Fruit fly (Drosophila melanogaster) whole organism, embryonic: ENCODE data around the gene Tengl1.
A peak's percentile ranks its signal among the peaks of the same experiment; 100 is the strongest.

Experiments
- B-H1 ChIP-seq: fragments of 200-800 bp; sonication (Bioruptor generic); IDR thresholded peaks from 3 replicates; pipeline ENCODE4 v1.3.6; 2022; ENCODE audit warnings: missing biosample characterization, missing genetic modification characterization
- Bteb2 ChIP-seq: fragments of 200-800 bp; sonication (Bioruptor generic); optimal IDR thresholded peaks from 2 replicates; lab custom pipeline; 2016; ENCODE audit warnings: missing biosample characterization, missing genetic modification characterization
- C15 ChIP-seq: fragments of 200-800 bp; sonication (Bioruptor generic); IDR thresholded peaks from 3 replicates; pipeline ENCODE4 v1.3.6; 2022; ENCODE audit warnings: missing biosample characterization, missing genetic modification characterization
- CG10321 ChIP-seq: fragments of 200-800 bp; sonication (Bioruptor generic); IDR thresholded peaks from 2 replicates; pipeline ENCODE4 v1.3.6; 2022; ENCODE audit warnings: missing biosample characterization, missing genetic modification characterization
- CG10565 ChIP-seq: fragments of 200-800 bp; sonication (Bioruptor generic); optimal IDR thresholded peaks from 3 replicates; lab custom pipeline; 2016; ENCODE audit warnings: missing biosample characterization, mild to moderate bottlenecking, missing genetic modification characterization
- CG10654 ChIP-seq: fragments of 200-800 bp; sonication (Bioruptor generic); optimal IDR thresholded peaks from 2 replicates; lab custom pipeline; 2016; ENCODE audit warnings: missing biosample characterization, missing genetic modification characterization
- CG10979 ChIP-seq: fragments of 200-800 bp; sonication (Bioruptor generic); optimal IDR thresholded peaks from 2 replicates; lab custom pipeline; 2018; ENCODE audit warnings: missing biosample characterization, mild to moderate bottlenecking, missing genetic modification characterization, moderate library complexity
- CG11247 ChIP-seq: fragments of 200-800 bp; sonication (Bioruptor generic); IDR thresholded peaks from 2 replicates; pipeline ENCODE4 v1.3.6; 2022; ENCODE audit warnings: missing biosample characterization, missing genetic modification characterization
- CG11504 ChIP-seq: fragments of 200-800 bp; sonication (Bioruptor generic); optimal IDR thresholded peaks from 3 replicates; lab custom pipeline; 2019; ENCODE audit warnings: missing biosample characterization, mild to moderate bottlenecking, missing genetic modification characterization, moderate library complexity
- CG12155 ChIP-seq: fragments of 200-800 bp; sonication (Bioruptor generic); optimal IDR thresholded peaks from 3 replicates; lab custom pipeline; 2016; ENCODE audit warnings: missing biosample characterization, missing genetic modification characterization
- CG12769 ChIP-seq: fragments of 200-800 bp; sonication (Bioruptor generic); optimal IDR thresholded peaks from 2 replicates; lab custom pipeline; 2019; ENCODE audit warnings: missing biosample characterization, mild to moderate bottlenecking, missing genetic modification characterization, moderate library complexity
- CG13624 ChIP-seq: fragments of 200-800 bp; sonication (Bioruptor generic); optimal IDR thresholded peaks from 2 replicates; lab custom pipeline; 2016; ENCODE audit warnings: missing biosample characterization, missing genetic modification characterization
- CG1647 ChIP-seq: fragments of 200-800 bp; sonication (Bioruptor generic); optimal IDR thresholded peaks from 3 replicates; lab custom pipeline; 2016; ENCODE audit warnings: missing biosample characterization, missing genetic modification characterization
- CG16813 ChIP-seq: fragments of 200-800 bp; sonication (Bioruptor generic); IDR thresholded peaks from 3 replicates; pipeline ENCODE4 v1.3.6; 2022; ENCODE audit warnings: missing biosample characterization, missing genetic modification characterization; ENCODE audit not compliant: partially characterized antibody
- CG1792 ChIP-seq: fragments of 200-800 bp; sonication (Bioruptor generic); optimal IDR thresholded peaks from 2 replicates; lab custom pipeline; 2016; ENCODE audit warnings: missing biosample characterization, missing genetic modification characterization
- CG18262 ChIP-seq: fragments of 200-800 bp; optimal IDR thresholded peaks from 3 replicates; lab custom pipeline; 2019; ENCODE audit warnings: missing biosample characterization, mild to moderate bottlenecking, missing genetic modification characterization, moderate library complexity
- CG18619 ChIP-seq: fragments of 200-800 bp; sonication (Bioruptor generic); optimal IDR thresholded peaks from 3 replicates; lab custom pipeline; 2017; ENCODE audit warnings: missing biosample characterization, mild to moderate bottlenecking, missing genetic modification characterization
- CG18764 ChIP-seq: fragments of 200-800 bp; sonication (Bioruptor generic); optimal IDR thresholded peaks from 3 replicates; lab custom pipeline; 2016; ENCODE audit warnings: missing biosample characterization, missing genetic modification characterization
- CG31388 ChIP-seq: fragments of 200-800 bp; sonication (Bioruptor generic); optimal IDR thresholded peaks from 2 replicates; lab custom pipeline; 2016; ENCODE audit warnings: missing biosample characterization, missing genetic modification characterization
- CG3838 ChIP-seq: fragments of 200-800 bp; sonication (Bioruptor generic); optimal IDR thresholded peaks from 3 replicates; lab custom pipeline; 2016; ENCODE audit warnings: missing biosample characterization, missing genetic modification characterization
- CG43689 ChIP-seq: fragments of 200-800 bp; sonication (Bioruptor generic); IDR thresholded peaks from 2 replicates; pipeline ENCODE4 v1.3.6; 2022; ENCODE audit warnings: missing biosample characterization, missing genetic modification characterization
- CG6654 ChIP-seq: fragments of 200-800 bp; sonication (Bioruptor generic); optimal IDR thresholded peaks from 2 replicates; lab custom pipeline; 2017; ENCODE audit warnings: missing biosample characterization, mild to moderate bottlenecking, missing genetic modification characterization
- Deaf1 ChIP-seq: fragments of 200-800 bp; optimal IDR thresholded peaks from 3 replicates; lab custom pipeline; 2019; ENCODE audit warnings: missing biosample characterization, mild to moderate bottlenecking, missing genetic modification characterization, moderate library complexity
- MBD-R2 ChIP-seq: fragments of 200-800 bp; sonication (Bioruptor generic); IDR thresholded peaks from 2 replicates; pipeline ENCODE4 v1.3.6; 2022; ENCODE audit warnings: missing biosample characterization, missing genetic modification characterization
- Ravus ChIP-seq: fragments of 200-800 bp; sonication (Bioruptor generic); IDR thresholded peaks from 2 replicates; pipeline ENCODE4 v1.3.6; 2022; ENCODE audit warnings: missing biosample characterization, missing genetic modification characterization
- Stat92E ChIP-seq, 3 experiments: fragments of >200 bp in 2 of 3; fragments of 200-800 bp in 1 of 3; sonication (Bioruptor generic) in 1 of 3; optimal IDR thresholded peaks; 2 replicates each; lab custom pipeline; 2017 to 2019; ENCODE audit warnings: missing biosample characterization in 3 of 3, missing genetic modification characterization in 3 of 3, mild to moderate bottlenecking in 1 of 3, moderate library complexity in 1 of 3
- Vsx1 ChIP-seq: fragments of 200-800 bp; sonication (Bioruptor generic); optimal IDR thresholded peaks from 2 replicates; lab custom pipeline; 2017; ENCODE audit warnings: missing biosample characterization, mild to moderate bottlenecking, missing genetic modification characterization, missing genetic modification reagents
- Xbp1 ChIP-seq: fragments of 200-800 bp; sonication (Bioruptor generic); optimal IDR thresholded peaks from 3 replicates; lab custom pipeline; 2016; ENCODE audit warnings: missing biosample characterization, mild to moderate bottlenecking, missing genetic modification characterization
- bsh ChIP-seq, 2 experiments: fragments of 200-800 bp; sonication (Bioruptor generic); optimal IDR thresholded peaks; 2 replicates each; lab custom pipeline; 2017 to 2018; ENCODE audit warnings: mild to moderate bottlenecking in 2 of 2, missing biosample characterization in 2 of 2, missing genetic modification characterization in 2 of 2, moderate library complexity in 1 of 2
- cas ChIP-seq: fragments of 200-800 bp; sonication (Bioruptor generic); IDR thresholded peaks from 2 replicates; pipeline ENCODE4 v1.3.6; 2022; ENCODE audit warnings: missing biosample characterization, missing genetic modification characterization
- chn ChIP-seq: fragments of 200-800 bp; sonication (Bioruptor generic); optimal IDR thresholded peaks from 2 replicates; lab custom pipeline; 2016; ENCODE audit warnings: missing biosample characterization, missing genetic modification characterization
- dm ChIP-seq: fragments of 200-800 bp; sonication (Bioruptor generic); optimal IDR thresholded peaks from 3 replicates; lab custom pipeline; 2016; ENCODE audit warnings: missing biosample characterization, missing genetic modification characterization
- dmrt99B ChIP-seq: fragments of 200-800 bp; sonication (Bioruptor generic); optimal IDR thresholded peaks from 2 replicates; lab custom pipeline; 2018; ENCODE audit warnings: missing biosample characterization, mild to moderate bottlenecking, missing genetic modification characterization, moderate library complexity
- emc ChIP-seq: fragments of 200-800 bp; sonication (Bioruptor generic); optimal IDR thresholded peaks from 2 replicates; lab custom pipeline; 2016; ENCODE audit warnings: missing biosample characterization, missing genetic modification characterization
- eyg ChIP-seq: fragments of 200-800 bp; sonication (Bioruptor generic); optimal IDR thresholded peaks from 3 replicates; lab custom pipeline; 2016; ENCODE audit warnings: missing biosample characterization, missing genetic modification characterization
- fd64A ChIP-seq: fragments of 200-800 bp; sonication (Bioruptor generic); optimal IDR thresholded peaks from 3 replicates; lab custom pipeline; 2018; ENCODE audit warnings: missing biosample characterization, mild to moderate bottlenecking, missing genetic modification characterization
- h ChIP-seq: fragments of >200 bp; optimal IDR thresholded peaks from 2 replicates; lab custom pipeline; 2017
- onecut ChIP-seq: fragments of 200-800 bp; sonication (Bioruptor generic); IDR thresholded peaks from 2 replicates; pipeline ENCODE4 v1.3.6; 2022; ENCODE audit warnings: missing biosample characterization, missing genetic modification characterization
- phol ChIP-seq: fragments of 200-800 bp; sonication (Bioruptor generic); optimal IDR thresholded peaks from 3 replicates; lab custom pipeline; 2018; ENCODE audit warnings: missing biosample characterization, mild to moderate bottlenecking, missing genetic modification characterization, moderate library complexity
- pnt ChIP-seq: fragments of 200-800 bp; sonication (Bioruptor generic); optimal IDR thresholded peaks from 3 replicates; lab custom pipeline; 2016; ENCODE audit warnings: missing biosample characterization, missing genetic modification characterization
- pzg ChIP-seq: fragments of 200-800 bp; sonication (Bioruptor generic); optimal IDR thresholded peaks from 3 replicates; lab custom pipeline; 2018; ENCODE audit warnings: missing biosample characterization, mild to moderate bottlenecking, missing genetic modification characterization, moderate library complexity
- schlank ChIP-seq: fragments of 200-800 bp; sonication (Bioruptor generic); optimal IDR thresholded peaks from 2 replicates; lab custom pipeline; 2018; ENCODE audit warnings: missing biosample characterization, mild to moderate bottlenecking, missing genetic modification characterization
- scrt ChIP-seq: fragments of 200-800 bp; sonication (Bioruptor generic); optimal IDR thresholded peaks from 2 replicates; lab custom pipeline; 2018; ENCODE audit warnings: missing biosample characterization, mild to moderate bottlenecking, missing genetic modification characterization, moderate library complexity
- slbo ChIP-seq: fragments of 200-800 bp; sonication (Bioruptor generic); IDR thresholded peaks from 2 replicates; pipeline ENCODE4 v1.3.6; 2022; ENCODE audit warnings: missing biosample characterization, missing genetic modification characterization
- slp2 ChIP-seq: fragments of 200-800 bp; sonication (Bioruptor generic); optimal IDR thresholded peaks from 2 replicates; lab custom pipeline; 2016; ENCODE audit warnings: missing biosample characterization, missing genetic modification characterization
- sna ChIP-seq: fragments of 200-800 bp; sonication (Bioruptor generic); IDR thresholded peaks from 2 replicates; pipeline ENCODE4 v1.3.6; 2022; ENCODE audit warnings: missing biosample characterization, missing genetic modification characterization; ENCODE audit not compliant: partially characterized antibody
- tap ChIP-seq: fragments of 200-800 bp; optimal IDR thresholded peaks from 3 replicates; lab custom pipeline; 2019; ENCODE audit warnings: missing biosample characterization, mild to moderate bottlenecking, missing genetic modification characterization, moderate library complexity
- tio ChIP-seq: fragments of 200-800 bp; sonication (Bioruptor generic); optimal IDR thresholded peaks from 2 replicates; lab custom pipeline; 2017; ENCODE audit warnings: missing biosample characterization, missing genetic modification characterization, inconsistent platforms
- vfl ChIP-seq: fragments of 200-800 bp; sonication (Bioruptor generic); optimal IDR thresholded peaks from 2 replicates; lab custom pipeline; 2016; ENCODE audit warnings: missing biosample characterization, missing genetic modification characterization
- wor ChIP-seq: fragments of 200-800 bp; sonication (Bioruptor generic); IDR thresholded peaks from 2 replicates; pipeline ENCODE4 v1.3.6; 2022; ENCODE audit warnings: missing biosample characterization, missing genetic modification characterization
- zf30C ChIP-seq: fragments of 200-800 bp; sonication (Bioruptor generic); optimal IDR thresholded peaks from 3 replicates; lab custom pipeline; 2018; ENCODE audit warnings: missing biosample characterization, mild to moderate bottlenecking, missing genetic modification characterization

Gene Tengl1

dm6 chr2L:2201107-2201561, 39.3 kb downstream of the Tengl1 start (continued):
- TF ChIP-seq slbo (GFP tag; lab: Robert Waterston, UW), result 0 out of 2 replicates have a peak, but pooled peaks have one; percentile 25
- peak; percentile 80 for TF ChIP-seq zf30C
- TF ChIP-seq fd64A, result peak; percentile 90
- TF ChIP-seq scrt (GFP tag; lab: Kevin White, UChicago), result peak; percentile 62
- no peak for TF ChIP-seq CG12769 (tag; lab: Kevin White, UChicago)
- TF ChIP-seq CG10654 (GFP tag; lab: Kevin White, UChicago), result peak; percentile 66
- TF ChIP-seq MBD-R2 (GFP tag; lab: Robert Waterston, UW), result no peak; the same call in 1 of the 2 replicates
- TF ChIP-seq dm, result no peak
- peak; percentile 94 for TF ChIP-seq CG10979 (tag; lab: Kevin White, UChicago)
- peak; percentile 79 for TF ChIP-seq CG18764 (GFP tag; lab: Kevin White, UChicago)
- TF ChIP-seq CG18262 (tag; lab: Kevin White, UChicago), result peak; percentile 96
- peak; percentile 82 for TF ChIP-seq dmrt99B
- TF ChIP-seq Xbp1 (GFP tag; lab: Kevin White, UChicago), result peak; percentile 79
- no peak for TF ChIP-seq schlank (tag; lab: Kevin White, UChicago)
- peak; percentile 50 for TF ChIP-seq Bteb2 (GFP tag; lab: Kevin White, UChicago)
- no peak for TF ChIP-seq h (lab: Kevin White, UChicago)
- no peak for TF ChIP-seq sna (GFP tag; lab: Robert Waterston, UW)
- TF ChIP-seq CG31388, result peak; percentile 52
- peak; percentile 88 for TF ChIP-seq CG11504 (tag; lab: Kevin White, UChicago)
- TF ChIP-seq CG10321, result 0 out of 2 replicates have a peak, but pooled peaks have one; percentile 7
- TF ChIP-seq B-H1 (GFP tag; lab: Robert Waterston, UW), result no peak
- peak; percentile 85 for TF ChIP-seq tap (tag; lab: Kevin White, UChicago)
- peak; percentile 73 for TF ChIP-seq CG6654 (GFP tag; lab: Kevin White, UChicago)
- no peak; the same call in 1 of the 2 replicates for TF ChIP-seq Ravus (GFP tag; lab: Robert Waterston, UW)
- peak; percentile 79 for TF ChIP-seq pnt
- peak; percentile 82 for TF ChIP-seq Vsx1 (GFP tag; lab: Kevin White, UChicago)
- TF ChIP-seq CG3838 (GFP tag; lab: Kevin White, UChicago), result peak; percentile 14
- peak; percentile 8 for TF ChIP-seq emc (GFP tag; lab: Kevin White, UChicago)
- no peak for TF ChIP-seq Deaf1 (tag; lab: Kevin White, UChicago)
- peak; percentile 88 to 95 for TF ChIP-seq bsh (GFP tag; optimal IDR thresholded peaks at IDR 0.05; lab: Kevin White, UChicago)
- TF ChIP-seq CG12155, result peak; percentile 51
- TF ChIP-seq CG18619 (GFP tag; lab: Kevin White, UChicago), result peak; percentile 74
- TF ChIP-seq chn (GFP tag; lab: Kevin White, UChicago), result peak; percentile 82
- peak; percentile 71 for TF ChIP-seq wor (GFP tag; lab: Robert Waterston, UW)
- no peak for TF ChIP-seq CG13624 (GFP tag; lab: Kevin White, UChicago)
- peak; percentile 84 for TF ChIP-seq tio
- TF ChIP-seq Stat92E (GFP tag; optimal IDR thresholded peaks at IDR 0.05; lab: Kevin White, UChicago), result peak in 1 of 3 experiments; percentile 95
- TF ChIP-seq CG10565 (GFP tag; lab: Kevin White, UChicago), result peak; percentile 44
- peak; percentile 39 for TF ChIP-seq CG1792 (GFP tag; lab: Kevin White, UChicago)
- no peak for TF ChIP-seq cas (GFP tag; lab: Robert Waterston, UW)
- TF ChIP-seq CG16813 (GFP tag; lab: Robert Waterston, UW), result no peak
- TF ChIP-seq C15 (GFP tag; lab: Robert Waterston, UW), result no peak
- peak; percentile 90 for TF ChIP-seq phol (tag; lab: Kevin White, UChicago)
- TF ChIP-seq CG11247, result peak; percentile 48
- TF ChIP-seq CG1647, result peak; percentile 46
- peak; percentile 81 for TF ChIP-seq slp2 (GFP tag; lab: Kevin White, UChicago)
- TF ChIP-seq vfl (GFP tag; lab: Kevin White, UChicago), result no peak
- no peak for TF ChIP-seq CG43689 (GFP tag; lab: Robert Waterston, UW)
- peak; percentile 71 for TF ChIP-seq onecut (GFP tag; lab: Robert Waterston, UW)
- TF ChIP-seq eyg (GFP tag; lab: Kevin White, UChicago), result peak; percentile 31
- TF ChIP-seq pzg, result no peak
